Fruit fly (Drosophila melanogaster) Kc167 (cell line): ENCODE results near the gene nAChRalpha6.

Experiments
- Myc ChIP-seq: fragments of >200 bp; optimal IDR thresholded peaks from 2 replicates; lab custom pipeline; 2017; ENCODE audit warnings: missing external identifiers
- h ChIP-seq: fragments of >200 bp; optimal IDR thresholded peaks from 3 replicates; lab custom pipeline; 2018; ENCODE audit warnings: missing external identifiers
- psq ChIP-seq: fragments of >200 bp; optimal IDR thresholded peaks from 2 replicates; lab custom pipeline; 2017; ENCODE audit warnings: missing external identifiers

DNA sequence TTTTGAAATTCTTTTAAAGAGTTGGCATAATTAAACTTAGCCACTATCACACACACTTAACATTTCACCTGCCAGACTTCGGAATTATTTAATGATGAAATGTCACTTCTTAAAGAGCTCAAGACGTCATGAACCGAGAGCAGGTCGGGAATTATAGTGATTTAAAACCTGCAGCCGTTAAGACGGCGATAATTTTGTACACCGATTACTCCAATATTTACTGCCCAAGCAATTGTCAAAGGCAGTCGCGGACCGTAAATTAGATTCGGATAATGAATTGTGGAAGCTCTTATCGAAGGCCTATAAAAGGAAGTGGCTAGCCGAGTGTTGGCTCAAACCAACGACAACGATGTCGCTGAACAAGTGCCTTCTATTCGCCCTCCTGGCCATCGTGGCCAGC is 117.3 kb downstream of the nAChRalpha6 start, which contains the start of gene CG17633:
- TF ChIP-seq psq (lab: Kevin White, UChicago) = no peak
- TF ChIP-seq Myc = no peak
- TF ChIP-seq h (lab: Kevin White, UChicago) = no peak
